Fruit fly (Drosophila melanogaster) whole organism, embryonic: ENCODE results near the gene cdi.
A peak's percentile ranks its signal among the peaks of the same experiment; 100 is the strongest.

ENCODE experiments used
- Bdp1 ChIP-seq: fragments of 200-800 bp; sonication (Bioruptor generic); optimal IDR thresholded peaks from 3 replicates; lab custom pipeline; 2016; ENCODE audit warnings: missing biosample characterization, missing genetic modification characterization
- CG10267 ChIP-seq: fragments of 200-800 bp; sonication (Bioruptor generic); optimal IDR thresholded peaks from 2 replicates; lab custom pipeline; 2018; ENCODE audit warnings: missing biosample characterization, mild to moderate bottlenecking, missing genetic modification characterization, moderate library complexity
- CG10366 ChIP-seq: fragments of 200-800 bp; sonication (Bioruptor generic); IDR thresholded peaks from 2 replicates; pipeline ENCODE4 v1.3.6; 2022; ENCODE audit warnings: missing biosample characterization, missing genetic modification characterization
- CG10565 ChIP-seq: fragments of 200-800 bp; sonication (Bioruptor generic); optimal IDR thresholded peaks from 3 replicates; lab custom pipeline; 2016; ENCODE audit warnings: missing biosample characterization, mild to moderate bottlenecking, missing genetic modification characterization
- CG12659 ChIP-seq: fragments of 200-800 bp; sonication (Bioruptor generic); optimal IDR thresholded peaks from 3 replicates; lab custom pipeline; 2017; ENCODE audit warnings: mild to moderate bottlenecking, missing biosample characterization, missing genetic modification reagents, missing genetic modification characterization
- CG1602 ChIP-seq: fragments of 200-800 bp; sonication (Bioruptor generic); optimal IDR thresholded peaks from 3 replicates; lab custom pipeline; 2016; ENCODE audit warnings: missing biosample characterization, missing genetic modification characterization
- CG17568 ChIP-seq: fragments of 200-800 bp; sonication (Bioruptor generic); optimal IDR thresholded peaks from 2 replicates; lab custom pipeline; 2018; ENCODE audit warnings: missing biosample characterization, mild to moderate bottlenecking, missing genetic modification characterization, moderate library complexity
- CG17612 ChIP-seq: fragments of 200-800 bp; sonication (Bioruptor generic); IDR thresholded peaks from 2 replicates; pipeline ENCODE4 v1.3.6; 2022; ENCODE audit warnings: missing biosample characterization, missing genetic modification characterization
- CG18262 ChIP-seq: fragments of 200-800 bp; optimal IDR thresholded peaks from 3 replicates; lab custom pipeline; 2019; ENCODE audit warnings: missing biosample characterization, mild to moderate bottlenecking, missing genetic modification characterization, moderate library complexity
- CG2202 ChIP-seq: fragments of 200-800 bp; sonication (Bioruptor generic); optimal IDR thresholded peaks from 2 replicates; lab custom pipeline; 2018; ENCODE audit warnings: missing biosample characterization, mild to moderate bottlenecking, missing genetic modification characterization
- CG2678 ChIP-seq: fragments of 200-800 bp; sonication (Bioruptor generic); optimal IDR thresholded peaks from 3 replicates; lab custom pipeline; 2019; ENCODE audit warnings: missing biosample characterization, mild to moderate bottlenecking, missing genetic modification characterization, moderate library complexity
- CG2712 ChIP-seq: fragments of 200-800 bp; optimal IDR thresholded peaks from 3 replicates; lab custom pipeline; 2019; ENCODE audit warnings: missing biosample characterization, mild to moderate bottlenecking, missing genetic modification characterization, moderate library complexity
- CG34224 ChIP-seq: fragments of 200-800 bp; sonication (Bioruptor generic); IDR thresholded peaks from 3 replicates; pipeline ENCODE4 v1.3.6; 2022; ENCODE audit warnings: missing biosample characterization, missing genetic modification characterization; ENCODE audit not compliant: partially characterized antibody
- CG34422 ChIP-seq: fragments of 200-800 bp; sonication (Bioruptor generic); IDR thresholded peaks from 3 replicates; pipeline ENCODE4 v1.3.6; 2022; ENCODE audit warnings: missing biosample characterization, missing genetic modification characterization
- CG3838 ChIP-seq: fragments of 200-800 bp; sonication (Bioruptor generic); optimal IDR thresholded peaks from 3 replicates; lab custom pipeline; 2016; ENCODE audit warnings: missing biosample characterization, missing genetic modification characterization
- CG5953 ChIP-seq: fragments of 200-800 bp; sonication (Bioruptor generic); IDR thresholded peaks from 2 replicates; pipeline ENCODE4 v1.3.6; 2022; ENCODE audit warnings: missing biosample characterization, missing genetic modification characterization
- CG6689 ChIP-seq: fragments of 200-800 bp; sonication (Bioruptor generic); IDR thresholded peaks from 2 replicates; pipeline ENCODE4 v1.3.6; 2022; ENCODE audit warnings: missing biosample characterization, missing genetic modification characterization
- CG7745 ChIP-seq: fragments of 200-800 bp; sonication (Bioruptor generic); optimal IDR thresholded peaks from 2 replicates; lab custom pipeline; 2018; ENCODE audit warnings: missing biosample characterization, mild to moderate bottlenecking, missing genetic modification characterization, moderate library complexity
- CG8089 ChIP-seq: fragments of 200-800 bp; sonication (Bioruptor generic); optimal IDR thresholded peaks from 3 replicates; lab custom pipeline; 2016; ENCODE audit warnings: missing biosample characterization, missing genetic modification characterization
- CG8388 ChIP-seq: fragments of 200-800 bp; sonication (Bioruptor generic); optimal IDR thresholded peaks from 2 replicates; lab custom pipeline; 2019; ENCODE audit warnings: missing biosample characterization, mild to moderate bottlenecking, missing genetic modification characterization, moderate library complexity
- CG9727 ChIP-seq: fragments of 200-800 bp; sonication (Bioruptor generic); optimal IDR thresholded peaks from 3 replicates; lab custom pipeline; 2017; ENCODE audit warnings: missing biosample characterization, mild to moderate bottlenecking, missing genetic modification characterization
- D19A ChIP-seq: fragments of 200-800 bp; optimal IDR thresholded peaks from 3 replicates; lab custom pipeline; 2019; ENCODE audit warnings: missing biosample characterization, mild to moderate bottlenecking, missing genetic modification characterization, moderate library complexity
- Dfd ChIP-seq, 2 experiments: fragments of >200 bp; optimal IDR thresholded peaks; 2 replicates each; lab custom pipeline; 2017; ENCODE audit warnings: missing biosample characterization in 2 of 2, missing genetic modification characterization in 2 of 2
- Dip3 ChIP-seq: fragments of 200-800 bp; sonication (Bioruptor generic); optimal IDR thresholded peaks from 3 replicates; lab custom pipeline; 2016; ENCODE audit warnings: missing biosample characterization, missing genetic modification characterization
- Hsf ChIP-seq: fragments of 200-800 bp; sonication (Bioruptor generic); optimal IDR thresholded peaks from 3 replicates; lab custom pipeline; 2016; ENCODE audit warnings: missing biosample characterization, missing genetic modification characterization
- Mes4 ChIP-seq: fragments of 200-800 bp; sonication (Bioruptor generic); optimal IDR thresholded peaks from 2 replicates; lab custom pipeline; 2016; ENCODE audit warnings: missing biosample characterization, missing genetic modification characterization
- Xbp1 ChIP-seq: fragments of 200-800 bp; sonication (Bioruptor generic); optimal IDR thresholded peaks from 3 replicates; lab custom pipeline; 2016; ENCODE audit warnings: missing biosample characterization, mild to moderate bottlenecking, missing genetic modification characterization
- ap ChIP-seq: fragments of 200-800 bp; sonication (Bioruptor generic); IDR thresholded peaks from 2 replicates; pipeline ENCODE4 v1.3.6; 2022; ENCODE audit warnings: missing biosample characterization, missing genetic modification characterization
- az2 ChIP-seq: fragments of 200-800 bp; sonication (Bioruptor generic); optimal IDR thresholded peaks from 3 replicates; lab custom pipeline; 2016; ENCODE audit warnings: missing biosample characterization, missing genetic modification characterization
- crol ChIP-seq: fragments of 200-800 bp; sonication (Bioruptor generic); IDR thresholded peaks from 2 replicates; pipeline ENCODE4 v1.3.6; 2022; ENCODE audit warnings: missing biosample characterization, missing genetic modification characterization
- cwo ChIP-seq: fragments of 200-800 bp; sonication (Bioruptor generic); optimal IDR thresholded peaks from 3 replicates; lab custom pipeline; 2017; ENCODE audit warnings: missing biosample characterization, missing genetic modification characterization, mild to moderate bottlenecking, moderate library complexity, missing genetic modification reagents
- dmrt99B ChIP-seq: fragments of 200-800 bp; sonication (Bioruptor generic); optimal IDR thresholded peaks from 2 replicates; lab custom pipeline; 2018; ENCODE audit warnings: missing biosample characterization, mild to moderate bottlenecking, missing genetic modification characterization, moderate library complexity
- eve ChIP-seq, 2 experiments: fragments of >200 bp; optimal IDR thresholded peaks; 2 replicates each; lab custom pipeline; 2017; ENCODE audit warnings: missing biosample characterization in 2 of 2, missing genetic modification characterization in 2 of 2
- fd96Cb ChIP-seq: fragments of 200-800 bp; sonication (Bioruptor generic); optimal IDR thresholded peaks from 2 replicates; lab custom pipeline; 2018; ENCODE audit warnings: missing biosample characterization, mild to moderate bottlenecking, missing genetic modification characterization, moderate library complexity
- gsb-n ChIP-seq: fragments of 200-800 bp; sonication (Bioruptor generic); optimal IDR thresholded peaks from 3 replicates; lab custom pipeline; 2018; ENCODE audit warnings: missing biosample characterization, mild to moderate bottlenecking, missing genetic modification characterization
- hkb ChIP-seq, 2 experiments: fragments of 200-800 bp in 1 of 2; fragments of >200 bp in 1 of 2; sonication (Bioruptor generic) in 1 of 2; IDR thresholded peaks in 1 of 2; optimal IDR thresholded peaks in 1 of 2; 2 replicates each; pipeline versions ENCODE4 v1.3.6 to Lab custom; 2017 to 2022; ENCODE audit warnings: missing biosample characterization in 1 of 2, missing genetic modification characterization in 1 of 2
- ken ChIP-seq: fragments of 200-800 bp; sonication (Bioruptor generic); IDR thresholded peaks from 3 replicates; pipeline ENCODE4 v1.3.6; 2022; ENCODE audit warnings: missing biosample characterization, missing genetic modification characterization
- lmd ChIP-seq: fragments of 200-800 bp; sonication (Bioruptor generic); IDR thresholded peaks from 2 replicates; pipeline ENCODE4 v1.3.6; 2022; ENCODE audit warnings: missing biosample characterization, missing genetic modification characterization
- lov ChIP-seq, 2 experiments: fragments of 200-800 bp in 1 of 2; fragments of >200 bp in 1 of 2; sonication (Bioruptor generic) in 1 of 2; IDR thresholded peaks in 1 of 2; optimal IDR thresholded peaks in 1 of 2; 2 replicates in 1 of 2; 3 replicates in 1 of 2; pipeline versions ENCODE4 v1.3.6 to Lab custom; 2017 to 2022; ENCODE audit warnings: missing biosample characterization in 1 of 2, missing genetic modification characterization in 1 of 2
- nmo ChIP-seq: fragments of 200-800 bp; sonication (Bioruptor generic); optimal IDR thresholded peaks from 2 replicates; lab custom pipeline; 2018; ENCODE audit warnings: missing biosample characterization, mild to moderate bottlenecking, missing genetic modification characterization, moderate library complexity
- phol ChIP-seq: fragments of 200-800 bp; sonication (Bioruptor generic); optimal IDR thresholded peaks from 3 replicates; lab custom pipeline; 2018; ENCODE audit warnings: missing biosample characterization, mild to moderate bottlenecking, missing genetic modification characterization, moderate library complexity
- shn ChIP-seq: fragments of 200-800 bp; sonication (Bioruptor generic); optimal IDR thresholded peaks from 3 replicates; lab custom pipeline; 2016; ENCODE audit warnings: missing biosample characterization, missing genetic modification characterization
- sima ChIP-seq: fragments of 200-800 bp; sonication (Bioruptor generic); optimal IDR thresholded peaks from 2 replicates; lab custom pipeline; 2016; ENCODE audit warnings: missing biosample characterization, missing genetic modification characterization
- sisA ChIP-seq: fragments of 200-800 bp; sonication (Bioruptor generic); IDR thresholded peaks from 2 replicates; pipeline ENCODE4 v1.3.6; 2022; ENCODE audit warnings: missing biosample characterization, missing genetic modification characterization
- sr ChIP-seq: fragments of 200-800 bp; sonication (Bioruptor generic); IDR thresholded peaks from 3 replicates; pipeline ENCODE4 v1.3.6; 2022; ENCODE audit warnings: missing biosample characterization, missing genetic modification characterization
- tap ChIP-seq: fragments of 200-800 bp; optimal IDR thresholded peaks from 3 replicates; lab custom pipeline; 2019; ENCODE audit warnings: missing biosample characterization, mild to moderate bottlenecking, missing genetic modification characterization, moderate library complexity
- tin ChIP-seq: fragments of 200-800 bp; sonication (Bioruptor generic); optimal IDR thresholded peaks from 3 replicates; lab custom pipeline; 2016; ENCODE audit warnings: missing biosample characterization, missing genetic modification characterization
- tll ChIP-seq, 2 experiments: fragments of 200-800 bp in 1 of 2; fragments of >200 bp in 1 of 2; sonication (Bioruptor generic) in 1 of 2; optimal IDR thresholded peaks; 2 replicates each; lab custom pipeline; 2017 to 2019; ENCODE audit warnings: missing biosample characterization in 2 of 2, missing genetic modification characterization in 2 of 2, mild to moderate bottlenecking in 1 of 2, moderate library complexity in 1 of 2
- unpg ChIP-seq: fragments of 200-800 bp; sonication (Bioruptor generic); optimal IDR thresholded peaks from 3 replicates; lab custom pipeline; 2018; ENCODE audit warnings: missing biosample characterization, mild to moderate bottlenecking, missing genetic modification characterization, moderate library complexity

cdi gene

DNA sequence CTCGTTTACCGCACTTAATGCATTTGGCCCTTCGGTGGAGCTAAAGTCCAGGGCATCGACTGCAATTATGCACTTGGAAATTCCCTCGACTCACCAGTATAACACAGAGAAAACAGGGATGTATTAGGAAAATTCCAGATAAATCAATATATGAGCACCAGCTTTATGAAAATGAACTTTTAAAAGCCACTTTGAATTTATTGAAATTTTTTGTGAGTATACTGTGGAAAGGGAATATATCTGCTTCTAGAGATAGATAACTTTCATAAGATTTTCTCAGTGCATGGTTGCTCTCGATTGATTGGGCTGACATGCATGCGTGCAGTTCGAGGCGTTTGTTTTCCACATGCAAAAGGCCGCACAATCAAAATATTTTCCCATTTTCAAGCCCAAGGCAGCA lies 11.8 kb upstream of the cdi start (continued):
- TF ChIP-seq CG10366 (GFP tag; lab: Robert Waterston, UW) (peak; percentile 30; the same call in 1 of the 2 replicates), tap (peak; percentile 43), CG7745 (tag; lab: Kevin White, UChicago) (no peak), CG17612 (GFP tag; lab: Robert Waterston, UW) (no peak), CG12659 (GFP tag; lab: Kevin White, UChicago) (peak; percentile 9), unpg (GFP tag; lab: Kevin White, UChicago) (peak; percentile 62), fd96Cb (tag; lab: Kevin White, UChicago) (peak; percentile 54), CG2678 (tag; lab: Kevin White, UChicago) (peak; percentile 14), hkb (optimal IDR thresholded peaks at IDR 0.05; lab: Kevin White, UChicago) (no peak), hkb (GFP tag; IDR thresholded peaks at IDR 0.05; lab: Robert Waterston, UW) (0 out of 2 replicates have a peak, but pooled peaks have one; percentile 23), CG10267 (tag; lab: Kevin White, UChicago) (peak; percentile 30), lov (optimal IDR thresholded peaks at IDR 0.05; lab: Kevin White, UChicago) (no peak), lov (GFP tag; IDR thresholded peaks at IDR 0.05; lab: Robert Waterston, UW) (0 out of 3 replicates have a peak, but pooled peaks have one; percentile 69), CG8388 (GFP tag; lab: Kevin White, UChicago) (peak; percentile 57), CG18262 (tag; lab: Kevin White, UChicago) (peak; percentile 65), Dip3 (GFP tag; lab: Kevin White, UChicago) (no peak), CG3838 (GFP tag; lab: Kevin White, UChicago) (no peak), cwo (GFP tag; lab: Kevin White, UChicago) (no peak), CG2712 (tag; lab: Kevin White, UChicago) (peak; percentile 72), CG1602 (GFP tag; lab: Kevin White, UChicago) (peak; percentile 10), tll (GFP tag; optimal IDR thresholded peaks at IDR 0.05; lab: Kevin White, UChicago) (no peak), CG9727 (GFP tag; lab: Kevin White, UChicago) (peak; percentile 24), ap (GFP tag; lab: Robert Waterston, UW) (peak; percentile 47; the same call in 1 of the 2 replicates), Hsf (GFP tag; lab: Kevin White, UChicago) (peak; percentile 24), CG8089 (GFP tag; lab: Kevin White, UChicago) (no peak), phol (tag; lab: Kevin White, UChicago) (peak; percentile 53), crol (no peak), CG10565 (GFP tag; lab: Kevin White, UChicago) (no peak), sr (no peak), Dfd (GFP tag; optimal IDR thresholded peaks at IDR 0.05; lab: Kevin White, UChicago) (no peak), sisA (GFP tag; lab: Robert Waterston, UW) (peak; percentile 47), az2 (GFP tag; lab: Kevin White, UChicago) (peak; percentile 25), lmd (peak; percentile 21; the same call in 1 of the 2 replicates), dmrt99B (tag; lab: Kevin White, UChicago) (peak; percentile 76), shn (GFP tag; lab: Kevin White, UChicago) (peak; percentile 1), Xbp1 (peak; percentile 20), gsb-n (peak; percentile 55), eve (GFP tag; optimal IDR thresholded peaks at IDR 0.05; lab: Kevin White, UChicago) (peak in 1 of 2 experiments; percentile 69), sima (GFP tag; lab: Kevin White, UChicago) (no peak), CG34224 (no peak), Bdp1 (GFP tag; lab: Kevin White, UChicago) (no peak), CG5953 (peak; percentile 57), Mes4 (peak; percentile 30), CG34422 (no peak), tin (no peak), CG2202 (tag; lab: Kevin White, UChicago) (peak; percentile 2), CG17568 (GFP tag; lab: Kevin White, UChicago) (no peak), nmo (GFP tag; lab: Kevin White, UChicago) (peak; percentile 4), D19A (tag; lab: Kevin White, UChicago) (peak; percentile 31), CG6689 (GFP tag; lab: Robert Waterston, UW) (peak; percentile 32; the same call in 1 of the 2 replicates), ken (GFP tag; lab: Robert Waterston, UW) (peak; percentile 41; the same call in 1 of the 3 replicates)
